Fruit fly (Drosophila melanogaster) whole organism, prepupa: ENCODE measurements around the gene VhaAC39-2.

Source experiments
- CG11762 ChIP-seq: fragments of 200-800 bp; sonication (Bioruptor generic); optimal IDR thresholded peaks from 3 replicates; lab custom pipeline; 2016; ENCODE audit warnings: missing biosample characterization, missing genetic modification characterization; ENCODE audit not compliant: insufficient read depth
- CG6163 ChIP-seq: fragments of 200-800 bp; sonication (Bioruptor generic); IDR thresholded peaks from 3 replicates; pipeline ENCODE4 v1.3.6; 2022; ENCODE audit warnings: missing biosample characterization, missing genetic modification characterization
- CG6276 ChIP-seq: fragments of 200-800 bp; sonication (Bioruptor generic); optimal IDR thresholded peaks from 2 replicates; lab custom pipeline; 2017; ENCODE audit warnings: missing biosample characterization, mild to moderate bottlenecking, missing genetic modification characterization
- CG7368 ChIP-seq: fragments of 200-800 bp; sonication (Bioruptor generic); optimal IDR thresholded peaks from 3 replicates; lab custom pipeline; 2016; ENCODE audit warnings: missing biosample characterization, missing genetic modification characterization
- Eip78C ChIP-seq: fragments of 200-800 bp; sonication (Bioruptor generic); peaks from one replicate; lab custom pipeline; 2016; ENCODE audit warnings: missing biosample characterization, missing genetic modification characterization
- Ets96B ChIP-seq: fragments of 200-800 bp; optimal IDR thresholded peaks from 2 replicates; lab custom pipeline; 2019; ENCODE audit warnings: missing biosample characterization, mild to moderate bottlenecking, missing genetic modification characterization, moderate library complexity
- Hr39 ChIP-seq: fragments of 200-800 bp; sonication (Bioruptor generic); optimal IDR thresholded peaks from 2 replicates; lab custom pipeline; 2016; ENCODE audit warnings: missing biosample characterization, missing genetic modification characterization
- Lpt ChIP-seq: fragments of 200-800 bp; sonication (Bioruptor generic); optimal IDR thresholded peaks from 3 replicates; lab custom pipeline; 2016; ENCODE audit warnings: missing biosample characterization, missing genetic modification characterization
- achi ChIP-seq: fragments of 200-800 bp; sonication (Bioruptor generic); optimal IDR thresholded peaks from 3 replicates; lab custom pipeline; 2016; ENCODE audit warnings: missing biosample characterization, missing genetic modification characterization
- acj6 ChIP-seq: fragments of 200-800 bp; sonication (Bioruptor generic); optimal IDR thresholded peaks from 3 replicates; lab custom pipeline; 2016; ENCODE audit warnings: missing biosample characterization, missing genetic modification characterization
- dac ChIP-seq: fragments of 200-800 bp; sonication (Bioruptor generic); optimal IDR thresholded peaks from 2 replicates; lab custom pipeline; 2017; ENCODE audit warnings: missing biosample characterization, mild to moderate bottlenecking, missing genetic modification characterization
- esn ChIP-seq: fragments of 200-800 bp; sonication (Bioruptor generic); optimal IDR thresholded peaks from 2 replicates; lab custom pipeline; 2016; ENCODE audit warnings: missing biosample characterization, mild to moderate bottlenecking, missing genetic modification characterization, moderate library complexity
- fkh ChIP-seq: fragments of 200-800 bp; sonication (Bioruptor generic); optimal IDR thresholded peaks from 3 replicates; lab custom pipeline; 2017; ENCODE audit warnings: missing biosample characterization, mild to moderate bottlenecking, missing genetic modification characterization, moderate library complexity
- salr ChIP-seq, 2 experiments: fragments of 200-800 bp; sonication (Bioruptor generic); optimal IDR thresholded peaks; 3 replicates each; lab custom pipeline; 2016 to 2018; ENCODE audit warnings: missing biosample characterization in 2 of 2, missing genetic modification characterization in 2 of 2, mild to moderate bottlenecking in 1 of 2

- TF ChIP-seq Ets96B (tag; lab: Kevin White, UChicago) = no peak
- TF ChIP-seq CG6163 = no peak
- no peak for TF ChIP-seq CG6276
- TF ChIP-seq esn (GFP tag; lab: Kevin White, UChicago) = no peak
- TF ChIP-seq Eip78C = no peak
- TF ChIP-seq CG11762 (GFP tag; lab: Kevin White, UChicago) = no peak
- TF ChIP-seq Lpt (GFP tag; lab: Kevin White, UChicago) = no peak
- no peak for TF ChIP-seq fkh (GFP tag; lab: Kevin White, UChicago)
- TF ChIP-seq dac (GFP tag; lab: Kevin White, UChicago) = no peak
- no peak for TF ChIP-seq achi (GFP tag; lab: Kevin White, UChicago)
- TF ChIP-seq acj6 (GFP tag; lab: Kevin White, UChicago) = no peak
- TF ChIP-seq salr (GFP tag; optimal IDR thresholded peaks at IDR 0.05; lab: Kevin White, UChicago) = no peak
- no peak for TF ChIP-seq CG7368 (GFP tag; lab: Kevin White, UChicago)
- no peak for TF ChIP-seq Hr39 (GFP tag; lab: Kevin White, UChicago)
These were observed 48.1 kb upstream of the VhaAC39-2 start for dm6 chr3R:23207254-23207653.
